Fruit fly (Drosophila melanogaster) whole organism, embryonic: ENCODE results near the gene ova.

Experiments
- Awh ChIP-seq: fragments of 200-800 bp; sonication (Bioruptor generic); IDR thresholded peaks from 2 replicates; pipeline ENCODE4, ENCODE4 v1.3.6; 2022; ENCODE audit warnings: missing biosample characterization, missing genetic modification characterization
- B-H1 ChIP-seq: fragments of 200-800 bp; sonication (Bioruptor generic); IDR thresholded peaks from 3 replicates; pipeline ENCODE4 v1.3.6; 2022; ENCODE audit warnings: missing biosample characterization, missing genetic modification characterization
- CG10267 ChIP-seq: fragments of 200-800 bp; sonication (Bioruptor generic); optimal IDR thresholded peaks from 2 replicates; lab custom pipeline; 2018; ENCODE audit warnings: missing biosample characterization, mild to moderate bottlenecking, missing genetic modification characterization, moderate library complexity
- CG10321 ChIP-seq: fragments of 200-800 bp; sonication (Bioruptor generic); IDR thresholded peaks from 2 replicates; pipeline ENCODE4 v1.3.6; 2022; ENCODE audit warnings: missing biosample characterization, missing genetic modification characterization
- CG10565 ChIP-seq: fragments of 200-800 bp; sonication (Bioruptor generic); optimal IDR thresholded peaks from 3 replicates; lab custom pipeline; 2016; ENCODE audit warnings: missing biosample characterization, mild to moderate bottlenecking, missing genetic modification characterization
- CG12236 ChIP-seq: fragments of 200-800 bp; sonication (Bioruptor generic); optimal IDR thresholded peaks from 2 replicates; lab custom pipeline; 2016; ENCODE audit warnings: missing biosample characterization, missing genetic modification characterization
- CG12769 ChIP-seq: fragments of 200-800 bp; sonication (Bioruptor generic); optimal IDR thresholded peaks from 2 replicates; lab custom pipeline; 2019; ENCODE audit warnings: missing biosample characterization, mild to moderate bottlenecking, missing genetic modification characterization, moderate library complexity
- CG13424 ChIP-seq: fragments of 200-800 bp; sonication (Bioruptor generic); optimal IDR thresholded peaks from 2 replicates; lab custom pipeline; 2019; ENCODE audit warnings: missing biosample characterization, mild to moderate bottlenecking, missing genetic modification characterization, moderate library complexity
- CG15479 ChIP-seq: fragments of 200-800 bp; sonication (Bioruptor generic); optimal IDR thresholded peaks from 3 replicates; lab custom pipeline; 2019; ENCODE audit warnings: missing biosample characterization, mild to moderate bottlenecking, missing genetic modification characterization, moderate library complexity
- CG15601 ChIP-seq: fragments of 200-800 bp; sonication (Bioruptor generic); optimal IDR thresholded peaks from 3 replicates; lab custom pipeline; 2019; ENCODE audit warnings: missing biosample characterization, mild to moderate bottlenecking, missing genetic modification characterization, moderate library complexity
- CG16779 ChIP-seq: fragments of 200-800 bp; sonication (Bioruptor generic); IDR thresholded peaks from 2 replicates; pipeline ENCODE4 v1.3.6; 2022; ENCODE audit warnings: missing biosample characterization, missing genetic modification characterization
- CG16815 ChIP-seq: fragments of 200-800 bp; sonication (Bioruptor generic); optimal IDR thresholded peaks from 3 replicates; lab custom pipeline; 2017; ENCODE audit warnings: missing biosample characterization, mild to moderate bottlenecking, missing genetic modification characterization
- CG17385 ChIP-seq: fragments of 200-800 bp; sonication (Bioruptor generic); optimal IDR thresholded peaks from 3 replicates; lab custom pipeline; 2018; ENCODE audit warnings: missing biosample characterization, mild to moderate bottlenecking, missing genetic modification characterization
- CG2120 ChIP-seq: fragments of 200-800 bp; sonication (Bioruptor generic); optimal IDR thresholded peaks from 3 replicates; lab custom pipeline; 2016; ENCODE audit warnings: missing biosample characterization, missing genetic modification characterization
- CG2889 ChIP-seq: fragments of 200-800 bp; sonication (Bioruptor generic); IDR thresholded peaks from 3 replicates; pipeline ENCODE4 v1.3.6; 2022; ENCODE audit warnings: missing biosample characterization, missing genetic modification characterization
- CG31388 ChIP-seq: fragments of 200-800 bp; sonication (Bioruptor generic); optimal IDR thresholded peaks from 2 replicates; lab custom pipeline; 2016; ENCODE audit warnings: missing biosample characterization, missing genetic modification characterization
- CG32767 ChIP-seq: fragments of 200-800 bp; sonication (Bioruptor generic); IDR thresholded peaks from 2 replicates; pipeline ENCODE4 v1.3.6; 2022; ENCODE audit warnings: missing biosample characterization, missing genetic modification characterization
- CG3838 ChIP-seq: fragments of 200-800 bp; sonication (Bioruptor generic); optimal IDR thresholded peaks from 3 replicates; lab custom pipeline; 2016; ENCODE audit warnings: missing biosample characterization, missing genetic modification characterization
- CG4707 ChIP-seq: fragments of 200-800 bp; sonication (Bioruptor generic); optimal IDR thresholded peaks from 2 replicates; lab custom pipeline; 2018; ENCODE audit warnings: missing biosample characterization, mild to moderate bottlenecking, missing genetic modification characterization, moderate library complexity
- CG7372 ChIP-seq: fragments of 200-800 bp; sonication (Bioruptor generic); IDR thresholded peaks from 2 replicates; pipeline ENCODE4 v1.3.6; 2022; ENCODE audit warnings: missing biosample characterization, missing genetic modification characterization
- CG7963 ChIP-seq: fragments of 200-800 bp; sonication (Bioruptor generic); IDR thresholded peaks from 3 replicates; pipeline ENCODE4 v1.3.6; 2022; ENCODE audit warnings: missing biosample characterization, missing genetic modification characterization; ENCODE audit not compliant: partially characterized antibody
- CG8478 ChIP-seq: fragments of >200 bp; optimal IDR thresholded peaks from 2 replicates; lab custom pipeline; 2018
- D19B ChIP-seq: fragments of 200-800 bp; sonication (Bioruptor generic); optimal IDR thresholded peaks from 2 replicates; lab custom pipeline; 2017; ENCODE audit warnings: missing biosample characterization, mild to moderate bottlenecking, missing genetic modification characterization
- E2f2 ChIP-seq: fragments of 200-800 bp; sonication (Bioruptor generic); IDR thresholded peaks from 2 replicates; pipeline ENCODE4 v1.3.6; 2022; ENCODE audit warnings: missing biosample characterization, missing genetic modification characterization
- Gsc ChIP-seq: fragments of 200-800 bp; sonication (Bioruptor generic); IDR thresholded peaks from 2 replicates; pipeline ENCODE4 v1.3.6; 2022; ENCODE audit warnings: missing biosample characterization, missing genetic modification characterization
- H2.0 ChIP-seq: fragments of 200-800 bp; sonication (Bioruptor generic); IDR thresholded peaks from 2 replicates; pipeline ENCODE4 v1.3.6; 2022; ENCODE audit warnings: missing biosample characterization, missing genetic modification characterization
- HLHmδ ChIP-seq: fragments of 200-800 bp; sonication (Bioruptor generic); optimal IDR thresholded peaks from 2 replicates; lab custom pipeline; 2018; ENCODE audit warnings: missing biosample characterization, mild to moderate bottlenecking, missing genetic modification characterization, moderate library complexity
- Hr39 ChIP-seq: fragments of >200 bp; optimal IDR thresholded peaks from 2 replicates; lab custom pipeline; 2017
- Ptx1 ChIP-seq: fragments of 200-800 bp; sonication (Bioruptor generic); IDR thresholded peaks from 2 replicates; pipeline ENCODE4 v1.3.6; 2022; ENCODE audit warnings: missing biosample characterization, missing genetic modification characterization
- Ravus ChIP-seq: fragments of 200-800 bp; sonication (Bioruptor generic); IDR thresholded peaks from 2 replicates; pipeline ENCODE4 v1.3.6; 2022; ENCODE audit warnings: missing biosample characterization, missing genetic modification characterization
- Sox100B ChIP-seq: fragments of 200-800 bp; sonication (Bioruptor generic); optimal IDR thresholded peaks from 3 replicates; lab custom pipeline; 2018; ENCODE audit warnings: missing biosample characterization, mild to moderate bottlenecking, missing genetic modification characterization
- Ssrp ChIP-seq: fragments of 200-800 bp; sonication (Bioruptor generic); optimal IDR thresholded peaks from 2 replicates; lab custom pipeline; 2018; ENCODE audit warnings: missing biosample characterization, mild to moderate bottlenecking, missing genetic modification characterization, moderate library complexity
- Trl ChIP-seq, 3 experiments: fragments of >200 bp in 2 of 3; fragments of 200-800 bp in 1 of 3; sonication (Bioruptor generic) in 1 of 3; optimal IDR thresholded peaks; 2 replicates in 1 of 3; 3 replicates in 2 of 3; lab custom pipeline; 2016 to 2017; ENCODE audit warnings: missing biosample characterization in 1 of 3, missing genetic modification characterization in 1 of 3
- YL-1 ChIP-seq: fragments of 200-800 bp; sonication (Bioruptor generic); optimal IDR thresholded peaks from 3 replicates; lab custom pipeline; 2017; ENCODE audit warnings: missing biosample characterization, mild to moderate bottlenecking, missing genetic modification characterization
- az2 ChIP-seq: fragments of 200-800 bp; sonication (Bioruptor generic); optimal IDR thresholded peaks from 3 replicates; lab custom pipeline; 2016; ENCODE audit warnings: missing biosample characterization, missing genetic modification characterization
- bab2 ChIP-seq: fragments of 200-800 bp; sonication (Bioruptor generic); optimal IDR thresholded peaks from 2 replicates; lab custom pipeline; 2016; ENCODE audit warnings: missing biosample characterization, missing genetic modification characterization
- bigmax ChIP-seq: fragments of 200-800 bp; sonication (Bioruptor generic); optimal IDR thresholded peaks from 2 replicates; lab custom pipeline; 2018; ENCODE audit warnings: missing biosample characterization, mild to moderate bottlenecking, missing genetic modification characterization
- bsh ChIP-seq, 2 experiments: fragments of 200-800 bp; sonication (Bioruptor generic); optimal IDR thresholded peaks; 2 replicates each; lab custom pipeline; 2017 to 2018; ENCODE audit warnings: mild to moderate bottlenecking in 2 of 2, missing biosample characterization in 2 of 2, missing genetic modification characterization in 2 of 2, moderate library complexity in 1 of 2
- cad ChIP-seq: fragments of >200 bp; optimal IDR thresholded peaks from 2 replicates; lab custom pipeline; 2017; ENCODE audit warnings: missing biosample characterization, missing genetic modification characterization
- chinmo ChIP-seq: fragments of 200-800 bp; sonication (Bioruptor generic); IDR thresholded peaks from 4 replicates; pipeline ENCODE4 v1.3.6; 2022; ENCODE audit warnings: missing biosample characterization, missing genetic modification characterization; ENCODE audit not compliant: partially characterized antibody
- dmrt99B ChIP-seq: fragments of 200-800 bp; sonication (Bioruptor generic); optimal IDR thresholded peaks from 2 replicates; lab custom pipeline; 2018; ENCODE audit warnings: missing biosample characterization, mild to moderate bottlenecking, missing genetic modification characterization, moderate library complexity
- dpn ChIP-seq, 2 experiments: fragments of 200-800 bp; sonication (Bioruptor generic); optimal IDR thresholded peaks; 3 replicates each; lab custom pipeline; 2016; ENCODE audit warnings: missing biosample characterization in 2 of 2, missing genetic modification characterization in 2 of 2
- eve ChIP-seq, 2 experiments: fragments of >200 bp; optimal IDR thresholded peaks; 2 replicates each; lab custom pipeline; 2017; ENCODE audit warnings: missing biosample characterization in 2 of 2, missing genetic modification characterization in 2 of 2
- eyg ChIP-seq: fragments of 200-800 bp; sonication (Bioruptor generic); optimal IDR thresholded peaks from 3 replicates; lab custom pipeline; 2016; ENCODE audit warnings: missing biosample characterization, missing genetic modification characterization
- gt ChIP-seq: fragments of 200-800 bp; sonication (Bioruptor generic); IDR thresholded peaks from 2 replicates; pipeline ENCODE4 v1.3.6; 2022; ENCODE audit warnings: missing biosample characterization, missing genetic modification characterization
- kni ChIP-seq: fragments of 200-800 bp; sonication (Bioruptor generic); optimal IDR thresholded peaks from 3 replicates; lab custom pipeline; 2017; ENCODE audit warnings: mild to moderate bottlenecking, missing biosample characterization, missing genetic modification reagents, missing genetic modification characterization
- lov ChIP-seq, 2 experiments: fragments of 200-800 bp in 1 of 2; fragments of >200 bp in 1 of 2; sonication (Bioruptor generic) in 1 of 2; IDR thresholded peaks in 1 of 2; optimal IDR thresholded peaks in 1 of 2; 2 replicates in 1 of 2; 3 replicates in 1 of 2; pipeline versions ENCODE4 v1.3.6 to Lab custom; 2017 to 2022; ENCODE audit warnings: missing biosample characterization in 1 of 2, missing genetic modification characterization in 1 of 2
- p53 ChIP-seq: fragments of 200-800 bp; sonication (Bioruptor generic); optimal IDR thresholded peaks from 2 replicates; lab custom pipeline; 2016; ENCODE audit warnings: missing biosample characterization, missing genetic modification characterization
- pho ChIP-seq: fragments of 200-800 bp; sonication (Bioruptor generic); optimal IDR thresholded peaks from 2 replicates; lab custom pipeline; 2016; ENCODE audit warnings: missing biosample characterization, missing genetic modification characterization
- sr ChIP-seq: fragments of 200-800 bp; sonication (Bioruptor generic); IDR thresholded peaks from 3 replicates; pipeline ENCODE4 v1.3.6; 2022; ENCODE audit warnings: missing biosample characterization, missing genetic modification characterization

ova gene

dm6 chr2L:10237725-10238446 is 6.4 kb upstream of the ova start, which contains the start of gene mthl15 (continued):
- TF ChIP-seq CG32767 (no peak), cad (GFP tag; lab: Kevin White, UChicago) (no peak), Ptx1 (GFP tag; lab: Robert Waterston, UW) (no peak), Ssrp (tag; lab: Kevin White, UChicago) (no peak), CG12236 (GFP tag; lab: Kevin White, UChicago) (no peak), Ravus (GFP tag; lab: Robert Waterston, UW) (no peak), Gsc (GFP tag; lab: Robert Waterston, UW) (no peak), bsh (GFP tag; optimal IDR thresholded peaks at IDR 0.05; lab: Kevin White, UChicago) (no peak), CG31388 (GFP tag; lab: Kevin White, UChicago) (no peak), CG10565 (no peak), E2f2 (peak; percentile 21; the same call in 1 of the 2 replicates), eve (GFP tag; optimal IDR thresholded peaks at IDR 0.05; lab: Kevin White, UChicago) (peak in 1 of 2 experiments; percentile 62), CG2889 (no peak), gt (GFP tag; lab: Robert Waterston, UW) (no peak), Trl (optimal IDR thresholded peaks at IDR 0.05; lab: Kevin White, UChicago) (no peak), Trl (GFP tag; optimal IDR thresholded peaks at IDR 0.05; lab: Kevin White, UChicago) (no peak), lov (optimal IDR thresholded peaks at IDR 0.05; lab: Kevin White, UChicago) (no peak), lov (GFP tag; IDR thresholded peaks at IDR 0.05; lab: Robert Waterston, UW) (no peak), dmrt99B (tag; lab: Kevin White, UChicago) (no peak), CG7963 (GFP tag; lab: Robert Waterston, UW) (no peak), sr (GFP tag; lab: Robert Waterston, UW) (no peak), pho (no peak), az2 (GFP tag; lab: Kevin White, UChicago) (no peak), p53 (GFP tag; lab: Kevin White, UChicago) (no peak), D19B (GFP tag; lab: Kevin White, UChicago) (no peak), CG16779 (GFP tag; lab: Robert Waterston, UW) (no peak), CG4707 (GFP tag; lab: Kevin White, UChicago) (no peak), CG3838 (GFP tag; lab: Kevin White, UChicago) (no peak), CG17385 (GFP tag; lab: Kevin White, UChicago) (no peak), CG15601 (tag; lab: Kevin White, UChicago) (no peak), bigmax (GFP tag; lab: Kevin White, UChicago) (no peak), chinmo (GFP tag; lab: Robert Waterston, UW) (no peak), CG15479 (GFP tag; lab: Kevin White, UChicago) (peak; percentile 69), CG10267 (tag; lab: Kevin White, UChicago) (no peak), eyg (no peak), B-H1 (GFP tag; lab: Robert Waterston, UW) (no peak), CG12769 (tag; lab: Kevin White, UChicago) (no peak), Awh (GFP tag; lab: Robert Waterston, UW) (no peak), kni (GFP tag; lab: Kevin White, UChicago) (no peak), dpn (GFP tag; optimal IDR thresholded peaks at IDR 0.05; lab: Kevin White, UChicago) (no peak), HLHmδ (GFP tag; lab: Kevin White, UChicago) (no peak), H2.0 (GFP tag; lab: Robert Waterston, UW) (no peak), Hr39 (no peak), CG10321 (GFP tag; lab: Robert Waterston, UW) (no peak), CG7372 (GFP tag; lab: Robert Waterston, UW) (no peak), CG2120 (GFP tag; lab: Kevin White, UChicago) (no peak), CG13424 (tag; lab: Kevin White, UChicago) (peak; percentile 9), Sox100B (peak; percentile 10), bab2 (GFP tag; lab: Kevin White, UChicago) (no peak), YL-1 (no peak), CG16815 (GFP tag; lab: Kevin White, UChicago) (no peak), CG8478 (lab: Kevin White, UChicago) (no peak)
